Worm (Caenorhabditis elegans) whole organism, midembryonic: ENCODE results near the gene rpn-5.

Source experiments
- T22C8.4 ChIP-seq: fragments of 200-800 bp; sonication (Bioruptor generic); IDR thresholded peaks from 2 replicates; pipeline ENCODE4 v1.3.6; 2022; ENCODE audit warnings: missing genetic modification characterization, missing compliant biosample characterization
- cog-1 ChIP-seq: sonication (generic microtip); optimal IDR thresholded peaks from 2 replicates; lab custom pipeline; 2016; ENCODE audit warnings: missing genetic modification characterization, missing compliant biosample characterization
- flt-1 ChIP-seq: fragments of 200-800 bp; sonication (Bioruptor generic); IDR thresholded peaks from 2 replicates; pipeline ENCODE4 v1.3.6; 2022; ENCODE audit warnings: missing genetic modification characterization, missing compliant biosample characterization
- klf-2 ChIP-seq: fragments of 200-800 bp; sonication (Bioruptor generic); conservative IDR thresholded peaks from 2 replicates; pipeline ENCODE4 v1.3.6; 2022; ENCODE audit warnings: missing genetic modification reagents, missing genetic modification characterization, missing compliant biosample characterization
- med-1 ChIP-seq: sonication (generic microtip); optimal IDR thresholded peaks from 2 replicates; lab custom pipeline; 2017; ENCODE audit warnings: missing genetic modification characterization, mild to moderate bottlenecking, missing compliant biosample characterization, antibody characterized with exemption, missing genetic modification reagents; ENCODE audit not compliant: insufficient read depth
- ref-1 ChIP-seq: fragments of 200-800 bp; sonication (Bioruptor generic); conservative IDR thresholded peaks from 2 replicates; pipeline ENCODE4 v1.3.6; 2022; ENCODE audit warnings: missing genetic modification reagents, missing genetic modification characterization, missing compliant biosample characterization
- tab-1 ChIP-seq: fragments of 200-800 bp; sonication (Bioruptor generic); IDR thresholded peaks from 2 replicates; pipeline ENCODE4 v1.3.6; 2022; ENCODE audit warnings: missing genetic modification characterization, missing compliant biosample characterization
- ztf-23 ChIP-seq: fragments of 200-800 bp; sonication (Bioruptor generic); IDR thresholded peaks from 2 replicates; pipeline ENCODE4 v1.3.6; 2022; ENCODE audit warnings: missing genetic modification reagents, missing genetic modification characterization, missing compliant biosample characterization
- ztf-29 ChIP-seq: fragments of 200-800 bp; sonication (Bioruptor generic); IDR thresholded peaks from 2 replicates; pipeline ENCODE4 v1.3.6; 2022; ENCODE audit warnings: missing genetic modification reagents, missing genetic modification characterization, missing compliant biosample characterization

Gene rpn-5

ce11 chrII:4734477-4734876 lies 36.2 kb upstream of the rpn-5 start:
- no peak for TF ChIP-seq ztf-29 (GFP tag; lab: Robert Waterston, UW)
- no peak for TF ChIP-seq ztf-23

ce11 chrII:4733848-4734247 lies 35.6 kb upstream of the rpn-5 start, which contains the start of gene F41C3.11:
TSS of gene F41C3.11 (minus strand) at chrII:4733948.
- TF ChIP-seq tab-1 (GFP tag; lab: Robert Waterston, UW) (no peak), med-1 (no peak)

ce11 chrII:4729733-4730132 lies 31.5 kb upstream of the rpn-5 start, which contains the start of gene F41C3.7:
TSS of gene F41C3.7 (plus strand) at chrII:4730033.
- TF ChIP-seq flt-1 (GFP tag; lab: Robert Waterston, UW) (no peak), klf-2 (GFP tag; lab: Robert Waterston, UW) (no peak), ztf-29 (GFP tag; lab: Robert Waterston, UW) (no peak)

ce11 chrII:4728687-4729086 lies 30.5 kb upstream of the rpn-5 start:
- TF ChIP-seq ztf-23 (no peak), cog-1 (tag; lab: Kevin White, UChicago) (no peak)

ce11 chrII:4727769-4728168 lies 29.5 kb upstream of the rpn-5 start, which contains the start of gene ttr-41:
TSS of gene ttr-41 (minus strand) at chrII:4727869.
- TF ChIP-seq T22C8.4 (GFP tag; lab: Robert Waterston, UW) (no peak), cog-1 (tag; lab: Kevin White, UChicago) (no peak), flt-1 (GFP tag; lab: Robert Waterston, UW) (no peak), ztf-23 (no peak), tab-1 (GFP tag; lab: Robert Waterston, UW) (no peak), med-1 (no peak), ref-1 (GFP tag; lab: Robert Waterston, UW) (no peak), ztf-29 (GFP tag; lab: Robert Waterston, UW) (no peak), klf-2 (GFP tag; lab: Robert Waterston, UW) (no peak)

- TF ChIP-seq cog-1 (tag; lab: Kevin White, UChicago) (no peak), flt-1 (GFP tag; lab: Robert Waterston, UW) (no peak), ztf-23 (no peak), T22C8.4 (GFP tag; lab: Robert Waterston, UW) (no peak), med-1 (no peak), klf-2 (GFP tag; lab: Robert Waterston, UW) (no peak), ref-1 (GFP tag; lab: Robert Waterston, UW) (no peak), ztf-29 (GFP tag; lab: Robert Waterston, UW) (no peak)
These were observed 28.6 kb upstream of the rpn-5 start for ce11 chrII:4726750-4727384.

ce11 chrII:4726120-4726519 lies 27.9 kb upstream of the rpn-5 start, which contains the start of gene F10G7.10:
TSS of gene F10G7.10 (minus strand) at chrII:4726264.
- no peak for TF ChIP-seq flt-1 (GFP tag; lab: Robert Waterston, UW)
- no peak for TF ChIP-seq klf-2 (GFP tag; lab: Robert Waterston, UW)
- TF ChIP-seq tab-1 (GFP tag; lab: Robert Waterston, UW): no peak
- no peak for TF ChIP-seq med-1
- TF ChIP-seq ztf-23: no peak
- TF ChIP-seq cog-1 (tag; lab: Kevin White, UChicago): no peak
- TF ChIP-seq ztf-29 (GFP tag; lab: Robert Waterston, UW): no peak
- no peak for TF ChIP-seq T22C8.4 (GFP tag; lab: Robert Waterston, UW)
- no peak for TF ChIP-seq ref-1 (GFP tag; lab: Robert Waterston, UW)

- no peak for TF ChIP-seq cog-1 (tag; lab: Kevin White, UChicago)
- TF ChIP-seq T22C8.4 (GFP tag; lab: Robert Waterston, UW): no peak
- no peak for TF ChIP-seq ref-1 (GFP tag; lab: Robert Waterston, UW)
- TF ChIP-seq ztf-23: no peak
- TF ChIP-seq klf-2 (GFP tag; lab: Robert Waterston, UW): no peak
- no peak for TF ChIP-seq flt-1 (GFP tag; lab: Robert Waterston, UW)
- TF ChIP-seq ztf-29 (GFP tag; lab: Robert Waterston, UW): no peak
- no peak for TF ChIP-seq tab-1 (GFP tag; lab: Robert Waterston, UW)
- TF ChIP-seq med-1: no peak
These were observed 17.4 kb upstream of the rpn-5 start, which contains the start of gene F41C3.8 for ce11 chrII:4715676-4716075. TSS of gene F41C3.8 (plus strand) at chrII:4716046.

- TF ChIP-seq flt-1 (GFP tag; lab: Robert Waterston, UW) (no peak), tab-1 (GFP tag; lab: Robert Waterston, UW) (no peak), med-1 (no peak), T22C8.4 (GFP tag; lab: Robert Waterston, UW) (no peak), ztf-23 (no peak), cog-1 (tag; lab: Kevin White, UChicago) (no peak), ztf-29 (GFP tag; lab: Robert Waterston, UW) (no peak), klf-2 (GFP tag; lab: Robert Waterston, UW) (no peak), ref-1 (GFP tag; lab: Robert Waterston, UW) (no peak)
These were observed 12.6 kb upstream of the rpn-5 start for ce11 chrII:4710813-4711212.

ce11 chrII:4710120-4710519 lies 11.9 kb upstream of the rpn-5 start, which contains the start of gene tag-151:
TSS of gene tag-151 (plus strand) at chrII:4710277.
- TF ChIP-seq cog-1 (tag; lab: Kevin White, UChicago): no peak
- no peak for TF ChIP-seq med-1
- no peak for TF ChIP-seq tab-1 (GFP tag; lab: Robert Waterston, UW)
- TF ChIP-seq flt-1 (GFP tag; lab: Robert Waterston, UW): no peak
- no peak for TF ChIP-seq ref-1 (GFP tag; lab: Robert Waterston, UW)
- TF ChIP-seq T22C8.4 (GFP tag; lab: Robert Waterston, UW): no peak
- TF ChIP-seq klf-2 (GFP tag; lab: Robert Waterston, UW): no peak
- no peak for TF ChIP-seq ztf-29 (GFP tag; lab: Robert Waterston, UW)
- no peak for TF ChIP-seq ztf-23
